Fruit fly (Drosophila melanogaster) whole organism, embryonic: Measurements from ENCODE around the gene Decay.
A peak's percentile ranks its signal among the peaks of the same experiment; 100 is the strongest.

ENCODE experiments used
- Asciz ChIP-seq: fragments of 200-800 bp; sonication (Bioruptor generic); optimal IDR thresholded peaks from 2 replicates; lab custom pipeline; 2017; ENCODE audit warnings: missing biosample characterization, mild to moderate bottlenecking, missing genetic modification characterization, missing genetic modification reagents
- CG12219 ChIP-seq: fragments of 200-800 bp; sonication (Bioruptor generic); optimal IDR thresholded peaks from 3 replicates; lab custom pipeline; 2018; ENCODE audit warnings: missing biosample characterization, mild to moderate bottlenecking, missing genetic modification characterization
- CG13123 ChIP-seq: fragments of 200-800 bp; sonication (Bioruptor generic); optimal IDR thresholded peaks from 2 replicates; lab custom pipeline; 2016; ENCODE audit warnings: missing biosample characterization, missing genetic modification characterization
- CG13894 ChIP-seq: fragments of 200-800 bp; sonication (Bioruptor generic); optimal IDR thresholded peaks from 3 replicates; lab custom pipeline; 2018; ENCODE audit warnings: missing biosample characterization, mild to moderate bottlenecking, missing genetic modification characterization, moderate library complexity
- CG14050 ChIP-seq: fragments of 200-800 bp; sonication (Bioruptor generic); IDR thresholded peaks from 3 replicates; pipeline ENCODE4 v1.3.6; 2022; ENCODE audit warnings: missing biosample characterization, missing genetic modification characterization
- CG14965 ChIP-seq: fragments of 200-800 bp; sonication (Bioruptor generic); optimal IDR thresholded peaks from 2 replicates; lab custom pipeline; 2016; ENCODE audit warnings: missing biosample characterization, missing genetic modification characterization, borderline replicate concordance
- CG15601 ChIP-seq: fragments of 200-800 bp; sonication (Bioruptor generic); optimal IDR thresholded peaks from 3 replicates; lab custom pipeline; 2019; ENCODE audit warnings: missing biosample characterization, mild to moderate bottlenecking, missing genetic modification characterization, moderate library complexity
- CG1832 ChIP-seq: fragments of 200-800 bp; sonication (Bioruptor generic); optimal IDR thresholded peaks from 2 replicates; lab custom pipeline; 2017; ENCODE audit warnings: missing biosample characterization, mild to moderate bottlenecking, missing genetic modification characterization, inconsistent platforms
- CG18476 ChIP-seq: fragments of 200-800 bp; sonication (Bioruptor generic); optimal IDR thresholded peaks from 2 replicates; lab custom pipeline; 2016; ENCODE audit warnings: missing biosample characterization, mild to moderate bottlenecking, missing genetic modification characterization
- CG2889 ChIP-seq: fragments of 200-800 bp; sonication (Bioruptor generic); IDR thresholded peaks from 3 replicates; pipeline ENCODE4 v1.3.6; 2022; ENCODE audit warnings: missing biosample characterization, missing genetic modification characterization
- CG3407 ChIP-seq: fragments of 200-800 bp; sonication (Bioruptor generic); optimal IDR thresholded peaks from 2 replicates; lab custom pipeline; 2018; ENCODE audit warnings: missing biosample characterization, mild to moderate bottlenecking, missing genetic modification characterization
- CG3726 ChIP-seq: fragments of 200-800 bp; sonication (Bioruptor generic); IDR thresholded peaks from 3 replicates; pipeline ENCODE4, ENCODE4 v1.3.6; 2022; ENCODE audit warnings: missing biosample characterization, missing genetic modification characterization
- CG3847 ChIP-seq: fragments of 200-800 bp; sonication (Bioruptor generic); IDR thresholded peaks from 2 replicates; pipeline ENCODE4 v1.3.6; 2022; ENCODE audit warnings: missing biosample characterization, missing genetic modification characterization
- CG3995 ChIP-seq: fragments of 200-800 bp; sonication (Bioruptor generic); optimal IDR thresholded peaks from 3 replicates; lab custom pipeline; 2016; ENCODE audit warnings: missing biosample characterization, missing genetic modification characterization
- CG6791 ChIP-seq: fragments of 200-800 bp; sonication (Bioruptor generic); IDR thresholded peaks from 3 replicates; pipeline ENCODE4 v1.3.6; 2022; ENCODE audit warnings: missing biosample characterization, missing genetic modification characterization; ENCODE audit not compliant: partially characterized antibody
- CG7786 ChIP-seq: fragments of 200-800 bp; sonication (Bioruptor generic); optimal IDR thresholded peaks from 2 replicates; lab custom pipeline; 2016; ENCODE audit warnings: missing biosample characterization, missing genetic modification characterization
- CG7928 ChIP-seq: fragments of 200-800 bp; sonication (Bioruptor generic); optimal IDR thresholded peaks from 2 replicates; lab custom pipeline; 2017; ENCODE audit warnings: missing biosample characterization, mild to moderate bottlenecking, missing genetic modification characterization
- CG9437 ChIP-seq: fragments of 200-800 bp; sonication (Bioruptor generic); optimal IDR thresholded peaks from 2 replicates; lab custom pipeline; 2018; ENCODE audit warnings: missing biosample characterization, mild to moderate bottlenecking, missing genetic modification characterization
- CG9932 ChIP-seq: fragments of 200-800 bp; sonication (Bioruptor generic); IDR thresholded peaks from 2 replicates; pipeline ENCODE4 v1.3.6; 2022; ENCODE audit warnings: missing biosample characterization, missing genetic modification characterization
- CkIIα-i1 ChIP-seq: fragments of 200-800 bp; sonication (Bioruptor generic); IDR thresholded peaks from 2 replicates; pipeline ENCODE4 v1.3.6; 2022; ENCODE audit warnings: missing biosample characterization, missing genetic modification characterization
- Dad ChIP-seq: fragments of 200-800 bp; sonication (Bioruptor generic); optimal IDR thresholded peaks from 3 replicates; lab custom pipeline; 2016; ENCODE audit warnings: missing biosample characterization, missing genetic modification characterization
- Dp ChIP-seq: fragments of 200-800 bp; sonication (Bioruptor generic); optimal IDR thresholded peaks from 2 replicates; lab custom pipeline; 2018; ENCODE audit warnings: missing biosample characterization, mild to moderate bottlenecking, missing genetic modification characterization, moderate library complexity
- E2f1 ChIP-seq: fragments of 200-800 bp; sonication (Bioruptor generic); IDR thresholded peaks from 2 replicates; pipeline ENCODE4 v1.3.6; 2022; ENCODE audit warnings: missing biosample characterization, missing genetic modification characterization
- Gug ChIP-seq: fragments of 200-800 bp; sonication (Bioruptor generic); IDR thresholded peaks from 4 replicates; pipeline ENCODE4 v1.3.6; 2022; ENCODE audit warnings: missing biosample characterization, missing genetic modification characterization
- Meics ChIP-seq: fragments of 200-800 bp; sonication (Bioruptor generic); optimal IDR thresholded peaks from 2 replicates; lab custom pipeline; 2017; ENCODE audit warnings: missing biosample characterization, mild to moderate bottlenecking, missing genetic modification characterization
- Six4 ChIP-seq: fragments of 200-800 bp; sonication (Bioruptor generic); optimal IDR thresholded peaks from 2 replicates; lab custom pipeline; 2016; ENCODE audit warnings: missing biosample characterization, missing genetic modification characterization
- Xbp1 ChIP-seq: fragments of 200-800 bp; sonication (Bioruptor generic); optimal IDR thresholded peaks from 3 replicates; lab custom pipeline; 2016; ENCODE audit warnings: missing biosample characterization, mild to moderate bottlenecking, missing genetic modification characterization
- bab2 ChIP-seq: fragments of 200-800 bp; sonication (Bioruptor generic); optimal IDR thresholded peaks from 2 replicates; lab custom pipeline; 2016; ENCODE audit warnings: missing biosample characterization, missing genetic modification characterization
- chif ChIP-seq, 2 experiments: fragments of 200-800 bp; sonication (Bioruptor generic); optimal IDR thresholded peaks; 3 replicates each; lab custom pipeline; 2016; ENCODE audit warnings: missing biosample characterization in 2 of 2, missing genetic modification characterization in 2 of 2
- corto ChIP-seq: fragments of 200-800 bp; sonication (Bioruptor generic); optimal IDR thresholded peaks from 2 replicates; lab custom pipeline; 2016; ENCODE audit warnings: missing biosample characterization, mild to moderate bottlenecking, missing genetic modification characterization, moderate library complexity
- crol ChIP-seq: fragments of 200-800 bp; sonication (Bioruptor generic); IDR thresholded peaks from 2 replicates; pipeline ENCODE4 v1.3.6; 2022; ENCODE audit warnings: missing biosample characterization, missing genetic modification characterization
- dimm ChIP-seq: fragments of 200-800 bp; sonication (Bioruptor generic); IDR thresholded peaks from 2 replicates; pipeline ENCODE4 v1.3.6; 2022; ENCODE audit warnings: missing biosample characterization, missing genetic modification characterization
- dmrt11E ChIP-seq: fragments of 200-800 bp; sonication (Bioruptor generic); optimal IDR thresholded peaks from 3 replicates; lab custom pipeline; 2018; ENCODE audit warnings: missing biosample characterization, mild to moderate bottlenecking, missing genetic modification characterization, moderate library complexity
- en ChIP-seq: fragments of 200-800 bp; sonication (Bioruptor generic); optimal IDR thresholded peaks from 2 replicates; lab custom pipeline; 2016; ENCODE audit warnings: missing biosample characterization, missing genetic modification characterization
- gcm ChIP-seq: fragments of 200-800 bp; sonication (Bioruptor generic); optimal IDR thresholded peaks from 2 replicates; lab custom pipeline; 2019; ENCODE audit warnings: missing biosample characterization, mild to moderate bottlenecking, missing genetic modification characterization, moderate library complexity
- grn ChIP-seq: fragments of 200-800 bp; sonication (Bioruptor generic); optimal IDR thresholded peaks from 3 replicates; lab custom pipeline; 2017; ENCODE audit warnings: missing biosample characterization, missing genetic modification characterization
- her ChIP-seq: fragments of 200-800 bp; sonication (Bioruptor generic); optimal IDR thresholded peaks from 2 replicates; lab custom pipeline; 2016; ENCODE audit warnings: missing biosample characterization, missing genetic modification characterization
- lola ChIP-seq, 3 experiments: fragments of >200 bp in 2 of 3; fragments of 200-800 bp in 1 of 3; sonication (Bioruptor generic) in 1 of 3; optimal IDR thresholded peaks; 2 replicates each; lab custom pipeline; 2017 to 2019; ENCODE audit warnings: missing biosample characterization in 3 of 3, missing genetic modification characterization in 3 of 3, mild to moderate bottlenecking in 1 of 3, moderate library complexity in 1 of 3
- luna ChIP-seq: fragments of 200-800 bp; sonication (Bioruptor generic); optimal IDR thresholded peaks from 2 replicates; lab custom pipeline; 2016; ENCODE audit warnings: missing biosample characterization, missing genetic modification characterization
- mirr ChIP-seq: fragments of 200-800 bp; sonication (Bioruptor generic); optimal IDR thresholded peaks from 3 replicates; lab custom pipeline; 2018; ENCODE audit warnings: missing biosample characterization, mild to moderate bottlenecking, missing genetic modification characterization
- nmo ChIP-seq: fragments of 200-800 bp; sonication (Bioruptor generic); optimal IDR thresholded peaks from 2 replicates; lab custom pipeline; 2018; ENCODE audit warnings: missing biosample characterization, mild to moderate bottlenecking, missing genetic modification characterization, moderate library complexity
- pb ChIP-seq: fragments of 200-800 bp; sonication (Bioruptor generic); optimal IDR thresholded peaks from 3 replicates; lab custom pipeline; 2016; ENCODE audit warnings: missing biosample characterization, missing genetic modification characterization
- run ChIP-seq: fragments of 200-800 bp; sonication (Bioruptor generic); optimal IDR thresholded peaks from 3 replicates; lab custom pipeline; 2018; ENCODE audit warnings: missing biosample characterization, mild to moderate bottlenecking, missing genetic modification characterization
- sob ChIP-seq: fragments of 200-800 bp; sonication (Bioruptor generic); IDR thresholded peaks from 2 replicates; pipeline ENCODE4 v1.3.6; 2022; ENCODE audit warnings: missing biosample characterization, missing genetic modification characterization
- sug ChIP-seq: fragments of 200-800 bp; optimal IDR thresholded peaks from 2 replicates; lab custom pipeline; 2019; ENCODE audit warnings: missing biosample characterization, mild to moderate bottlenecking, missing genetic modification characterization, moderate library complexity
- tap ChIP-seq: fragments of 200-800 bp; optimal IDR thresholded peaks from 3 replicates; lab custom pipeline; 2019; ENCODE audit warnings: missing biosample characterization, mild to moderate bottlenecking, missing genetic modification characterization, moderate library complexity
- vnd ChIP-seq: fragments of 200-800 bp; sonication (Bioruptor generic); IDR thresholded peaks from 3 replicates; pipeline ENCODE4 v1.3.6; 2022; ENCODE audit warnings: missing biosample characterization, missing genetic modification characterization; ENCODE audit not compliant: partially characterized antibody
- yki ChIP-seq: fragments of >200 bp; optimal IDR thresholded peaks from 3 replicates; lab custom pipeline; 2018
- zfh2 ChIP-seq: fragments of 200-800 bp; sonication (Bioruptor generic); optimal IDR thresholded peaks from 2 replicates; lab custom pipeline; 2016; ENCODE audit warnings: missing biosample characterization, missing genetic modification characterization

Gene Decay

DNA sequence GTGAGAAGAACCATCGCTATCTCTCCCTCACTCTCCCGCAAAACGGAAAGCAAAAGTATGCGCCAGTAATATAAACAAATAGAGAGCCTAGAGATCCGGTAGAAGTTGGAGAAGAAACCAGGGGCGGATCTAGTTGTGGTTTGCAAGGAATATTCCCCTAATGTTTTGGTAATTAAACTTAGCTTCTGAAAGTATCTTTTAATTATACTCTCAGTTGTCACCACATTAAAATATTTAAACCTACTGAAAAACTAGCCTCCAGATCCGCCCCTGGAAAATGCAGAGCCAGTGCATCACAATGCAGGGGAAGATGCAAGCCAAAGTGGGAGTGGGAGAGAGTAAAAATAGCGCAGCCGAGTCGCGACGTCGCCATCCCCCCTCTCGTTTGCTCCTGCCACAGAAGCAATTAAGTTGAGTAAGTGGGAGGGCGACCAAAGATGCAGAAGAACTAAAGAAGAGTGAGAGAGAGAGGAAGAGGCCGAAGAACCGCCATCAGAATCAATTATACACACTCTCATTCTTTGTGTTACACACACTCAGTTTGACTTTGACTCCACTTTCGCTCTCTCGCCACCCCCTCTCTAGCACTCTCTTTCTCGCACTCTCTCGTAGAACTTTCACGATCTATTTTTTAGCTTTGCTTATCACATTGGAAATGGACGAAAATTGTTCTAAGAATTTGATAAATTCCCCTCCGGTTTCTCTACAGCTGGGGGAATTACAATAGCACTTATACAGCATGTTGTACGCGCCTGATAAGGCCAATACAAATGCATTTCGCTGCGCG, 51.5 kb downstream of the Decay start (continued):
- peak; percentile 95 for TF ChIP-seq tap (tag; lab: Kevin White, UChicago)
- peak; percentile 90 for TF ChIP-seq crol
- TF ChIP-seq CG9437 (GFP tag; lab: Kevin White, UChicago) = peak; percentile 82
- peak; percentile 87 for TF ChIP-seq CG2889 (GFP tag; lab: Robert Waterston, UW)
- peak; percentile 85 for TF ChIP-seq gcm
- no peak for TF ChIP-seq grn (GFP tag; lab: Kevin White, UChicago)
- TF ChIP-seq en (GFP tag; lab: Kevin White, UChicago) = peak; percentile 80
- TF ChIP-seq Six4 = peak; percentile 93
- TF ChIP-seq CG13123 (GFP tag; lab: Kevin White, UChicago) = peak; percentile 66
- peak; percentile 23 for TF ChIP-seq CG3995 (GFP tag; lab: Kevin White, UChicago)
- peak in 1 of 3 experiments; percentile 96 for TF ChIP-seq lola (GFP tag; optimal IDR thresholded peaks at IDR 0.05; lab: Kevin White, UChicago)
- peak; percentile 92; the same call in 2 of the 3 replicates for TF ChIP-seq CG3726 (GFP tag; lab: Robert Waterston, UW)
- peak; percentile 92 for TF ChIP-seq CG3407 (GFP tag; lab: Kevin White, UChicago)
- TF ChIP-seq nmo (GFP tag; lab: Kevin White, UChicago) = peak; percentile 97
- TF ChIP-seq vnd = peak; percentile 12; the same call in 1 of the 3 replicates
- peak; percentile 93 to 96 for TF ChIP-seq chif (GFP tag; optimal IDR thresholded peaks at IDR 0.05; lab: Kevin White, UChicago)
- TF ChIP-seq sug (tag; lab: Kevin White, UChicago) = peak; percentile 64
- TF ChIP-seq CG6791 (GFP tag; lab: Robert Waterston, UW) = peak; percentile 75
- TF ChIP-seq Meics (GFP tag; lab: Kevin White, UChicago) = peak; percentile 76
- peak; percentile 97 for TF ChIP-seq bab2 (GFP tag; lab: Kevin White, UChicago)
- peak; percentile 60 for TF ChIP-seq zfh2 (GFP tag; lab: Kevin White, UChicago)
- peak; percentile 73 for TF ChIP-seq CG14965 (GFP tag; lab: Kevin White, UChicago)
- peak; percentile 86 for TF ChIP-seq dimm (GFP tag; lab: Robert Waterston, UW)
- peak; percentile 36 for TF ChIP-seq CG7928 (GFP tag; lab: Kevin White, UChicago)
- peak; percentile 46 for TF ChIP-seq mirr (GFP tag; lab: Kevin White, UChicago)
- peak; percentile 91 for TF ChIP-seq sob
- peak; percentile 95 for TF ChIP-seq CG15601 (tag; lab: Kevin White, UChicago)
- TF ChIP-seq dmrt11E (tag; lab: Kevin White, UChicago) = peak; percentile 96
- peak; percentile 93 for TF ChIP-seq Xbp1 (GFP tag; lab: Kevin White, UChicago)
- peak; percentile 91 for TF ChIP-seq CG7786 (GFP tag; lab: Kevin White, UChicago)
- no peak for TF ChIP-seq corto
- peak; percentile 85 for TF ChIP-seq CG18476 (GFP tag; lab: Kevin White, UChicago)
- TF ChIP-seq CG14050 (GFP tag; lab: Robert Waterston, UW) = peak; percentile 87
- peak; percentile 97 for TF ChIP-seq Gug (GFP tag; lab: Robert Waterston, UW)
- TF ChIP-seq her (GFP tag; lab: Kevin White, UChicago) = peak; percentile 75
- peak; percentile 87 for TF ChIP-seq CG12219 (GFP tag; lab: Kevin White, UChicago)
- no peak for TF ChIP-seq Dp (GFP tag; lab: Kevin White, UChicago)
- peak; percentile 94 for TF ChIP-seq E2f1 (GFP tag; lab: Robert Waterston, UW)
- TF ChIP-seq luna (GFP tag; lab: Kevin White, UChicago) = no peak
- TF ChIP-seq CG3847 (GFP tag; lab: Robert Waterston, UW) = peak; percentile 79
- peak; percentile 53; the same call in 1 of the 2 replicates for TF ChIP-seq CkIIα-i1 (GFP tag; lab: Robert Waterston, UW)
- TF ChIP-seq CG13894 (tag; lab: Kevin White, UChicago) = peak; percentile 21
- peak; percentile 78 for TF ChIP-seq CG9932 (GFP tag; lab: Robert Waterston, UW)
- peak; percentile 77 for TF ChIP-seq run (tag; lab: Kevin White, UChicago)
- peak; percentile 94 for TF ChIP-seq Asciz (GFP tag; lab: Kevin White, UChicago)
- peak; percentile 86 for TF ChIP-seq pb (GFP tag; lab: Kevin White, UChicago)
- TF ChIP-seq yki (lab: Kevin White, UChicago) = peak; percentile 56
- peak; percentile 60 for TF ChIP-seq CG1832 (GFP tag; lab: Kevin White, UChicago)
- TF ChIP-seq Dad = peak; percentile 92
